Fruit fly (Drosophila melanogaster) whole organism, embryonic: Measurements from ENCODE around the gene Nab2.

Experiments used
- Atf3 ChIP-seq: fragments of 200-800 bp; sonication (Bioruptor generic); optimal IDR thresholded peaks from 3 replicates; lab custom pipeline; 2016; ENCODE audit warnings: missing biosample characterization, missing genetic modification characterization
- B-H2 ChIP-seq: fragments of 200-800 bp; sonication (Bioruptor generic); optimal IDR thresholded peaks from 2 replicates; lab custom pipeline; 2018; ENCODE audit warnings: missing biosample characterization, mild to moderate bottlenecking, missing genetic modification characterization
- Bteb2 ChIP-seq: fragments of 200-800 bp; sonication (Bioruptor generic); optimal IDR thresholded peaks from 2 replicates; lab custom pipeline; 2016; ENCODE audit warnings: missing biosample characterization, missing genetic modification characterization
- C15 ChIP-seq: fragments of 200-800 bp; sonication (Bioruptor generic); IDR thresholded peaks from 3 replicates; pipeline ENCODE4 v1.3.6; 2022; ENCODE audit warnings: missing biosample characterization, missing genetic modification characterization
- CG11695 ChIP-seq: fragments of 200-800 bp; sonication (Bioruptor generic); IDR thresholded peaks from 3 replicates; pipeline ENCODE4 v1.3.6; 2022; ENCODE audit warnings: missing biosample characterization, missing genetic modification characterization
- CG11696 ChIP-seq: fragments of 200-800 bp; sonication (Bioruptor generic); IDR thresholded peaks from 2 replicates; pipeline ENCODE4 v1.3.6; 2022; ENCODE audit warnings: missing biosample characterization, missing genetic modification characterization
- CG12219 ChIP-seq: fragments of 200-800 bp; sonication (Bioruptor generic); optimal IDR thresholded peaks from 3 replicates; lab custom pipeline; 2018; ENCODE audit warnings: missing biosample characterization, mild to moderate bottlenecking, missing genetic modification characterization
- CG12236 ChIP-seq: fragments of 200-800 bp; sonication (Bioruptor generic); optimal IDR thresholded peaks from 2 replicates; lab custom pipeline; 2016; ENCODE audit warnings: missing biosample characterization, missing genetic modification characterization
- CG13624 ChIP-seq: fragments of 200-800 bp; sonication (Bioruptor generic); optimal IDR thresholded peaks from 2 replicates; lab custom pipeline; 2016; ENCODE audit warnings: missing biosample characterization, missing genetic modification characterization
- CG16779 ChIP-seq: fragments of 200-800 bp; sonication (Bioruptor generic); IDR thresholded peaks from 2 replicates; pipeline ENCODE4 v1.3.6; 2022; ENCODE audit warnings: missing biosample characterization, missing genetic modification characterization
- CG16813 ChIP-seq: fragments of 200-800 bp; sonication (Bioruptor generic); IDR thresholded peaks from 3 replicates; pipeline ENCODE4 v1.3.6; 2022; ENCODE audit warnings: missing biosample characterization, missing genetic modification characterization; ENCODE audit not compliant: partially characterized antibody
- CG17829 ChIP-seq: fragments of 200-800 bp; optimal IDR thresholded peaks from 2 replicates; lab custom pipeline; 2019; ENCODE audit warnings: missing biosample characterization, mild to moderate bottlenecking, missing genetic modification characterization, moderate library complexity
- CG2202 ChIP-seq: fragments of 200-800 bp; sonication (Bioruptor generic); optimal IDR thresholded peaks from 2 replicates; lab custom pipeline; 2018; ENCODE audit warnings: missing biosample characterization, mild to moderate bottlenecking, missing genetic modification characterization
- CG2712 ChIP-seq: fragments of 200-800 bp; optimal IDR thresholded peaks from 3 replicates; lab custom pipeline; 2019; ENCODE audit warnings: missing biosample characterization, mild to moderate bottlenecking, missing genetic modification characterization, moderate library complexity
- CG30020 ChIP-seq: fragments of 200-800 bp; optimal IDR thresholded peaks from 2 replicates; lab custom pipeline; 2019; ENCODE audit warnings: missing biosample characterization, mild to moderate bottlenecking, missing genetic modification characterization, moderate library complexity
- CG31365 ChIP-seq: fragments of 200-800 bp; sonication (Bioruptor generic); optimal IDR thresholded peaks from 2 replicates; lab custom pipeline; 2018; ENCODE audit warnings: missing biosample characterization, mild to moderate bottlenecking, missing genetic modification characterization
- CG32772 ChIP-seq: fragments of 200-800 bp; sonication (Bioruptor generic); IDR thresholded peaks from 2 replicates; pipeline ENCODE4 v1.3.6; 2022; ENCODE audit warnings: missing biosample characterization, missing genetic modification characterization
- CG33213 ChIP-seq: fragments of 200-800 bp; sonication (Bioruptor generic); optimal IDR thresholded peaks from 3 replicates; lab custom pipeline; 2016; ENCODE audit warnings: missing biosample characterization, missing genetic modification characterization
- CG3838 ChIP-seq: fragments of 200-800 bp; sonication (Bioruptor generic); optimal IDR thresholded peaks from 3 replicates; lab custom pipeline; 2016; ENCODE audit warnings: missing biosample characterization, missing genetic modification characterization
- CG7271 ChIP-seq: fragments of 200-800 bp; sonication (Bioruptor generic); optimal IDR thresholded peaks from 2 replicates; lab custom pipeline; 2018; ENCODE audit warnings: missing biosample characterization, mild to moderate bottlenecking, missing genetic modification characterization, moderate library complexity
- CG7357 ChIP-seq: fragments of 200-800 bp; sonication (Bioruptor generic); IDR thresholded peaks from 3 replicates; pipeline ENCODE4 v1.3.6; 2022; ENCODE audit warnings: missing biosample characterization, missing genetic modification characterization
- CG8281 ChIP-seq: fragments of 200-800 bp; sonication (Bioruptor generic); optimal IDR thresholded peaks from 2 replicates; lab custom pipeline; 2018; ENCODE audit warnings: missing biosample characterization, mild to moderate bottlenecking, missing genetic modification characterization, moderate library complexity
- CG8765 ChIP-seq: fragments of 200-800 bp; sonication (Bioruptor generic); IDR thresholded peaks from 2 replicates; pipeline ENCODE4 v1.3.6; 2022; ENCODE audit warnings: missing biosample characterization, missing genetic modification characterization
- CG8944 ChIP-seq: fragments of 200-800 bp; sonication (Bioruptor generic); optimal IDR thresholded peaks from 3 replicates; lab custom pipeline; 2016; ENCODE audit warnings: missing biosample characterization, missing genetic modification characterization
- CG9876 ChIP-seq: fragments of 200-800 bp; sonication (Bioruptor generic); optimal IDR thresholded peaks from 2 replicates; lab custom pipeline; 2016; ENCODE audit warnings: missing biosample characterization, missing genetic modification characterization
- Gug ChIP-seq: fragments of 200-800 bp; sonication (Bioruptor generic); IDR thresholded peaks from 4 replicates; pipeline ENCODE4 v1.3.6; 2022; ENCODE audit warnings: missing biosample characterization, missing genetic modification characterization
- NK7.1 ChIP-seq: fragments of 200-800 bp; sonication (Bioruptor generic); optimal IDR thresholded peaks from 3 replicates; lab custom pipeline; 2016; ENCODE audit warnings: missing biosample characterization, missing genetic modification characterization
- Six4 ChIP-seq: fragments of 200-800 bp; sonication (Bioruptor generic); optimal IDR thresholded peaks from 2 replicates; lab custom pipeline; 2016; ENCODE audit warnings: missing biosample characterization, missing genetic modification characterization
- Sox102F ChIP-seq: fragments of 200-800 bp; sonication (Bioruptor generic); optimal IDR thresholded peaks from 2 replicates; lab custom pipeline; 2018; ENCODE audit warnings: missing biosample characterization, mild to moderate bottlenecking, missing genetic modification characterization, moderate library complexity
- Spps ChIP-seq: fragments of 200-800 bp; sonication (Bioruptor generic); optimal IDR thresholded peaks from 2 replicates; lab custom pipeline; 2018; ENCODE audit warnings: missing biosample characterization, mild to moderate bottlenecking, missing genetic modification characterization
- ap ChIP-seq: fragments of 200-800 bp; sonication (Bioruptor generic); IDR thresholded peaks from 2 replicates; pipeline ENCODE4 v1.3.6; 2022; ENCODE audit warnings: missing biosample characterization, missing genetic modification characterization
- bcd ChIP-seq: fragments of 200-800 bp; sonication (Bioruptor generic); optimal IDR thresholded peaks from 2 replicates; lab custom pipeline; 2017; ENCODE audit warnings: missing biosample characterization, mild to moderate bottlenecking, missing genetic modification characterization
- disco-r ChIP-seq: fragments of 200-800 bp; sonication (Bioruptor generic); optimal IDR thresholded peaks from 2 replicates; lab custom pipeline; 2016; ENCODE audit warnings: missing biosample characterization, missing genetic modification characterization
- eve ChIP-seq, 2 experiments: fragments of >200 bp; optimal IDR thresholded peaks; 2 replicates each; lab custom pipeline; 2017; ENCODE audit warnings: missing biosample characterization in 2 of 2, missing genetic modification characterization in 2 of 2
- gcm2 ChIP-seq: fragments of 200-800 bp; sonication (Bioruptor generic); optimal IDR thresholded peaks from 2 replicates; lab custom pipeline; 2016; ENCODE audit warnings: missing biosample characterization, missing genetic modification characterization
- hth ChIP-seq: fragments of >200 bp; optimal IDR thresholded peaks from 2 replicates; lab custom pipeline; 2017; ENCODE audit warnings: inconsistent platforms
- ind ChIP-seq: fragments of 200-800 bp; sonication (Bioruptor generic); optimal IDR thresholded peaks from 3 replicates; lab custom pipeline; 2016; ENCODE audit warnings: missing biosample characterization, missing genetic modification characterization
- jing ChIP-seq: fragments of 200-800 bp; sonication (Bioruptor generic); optimal IDR thresholded peaks from 2 replicates; lab custom pipeline; 2018; ENCODE audit warnings: missing biosample characterization, mild to moderate bottlenecking, missing genetic modification characterization
- klu ChIP-seq: fragments of 200-800 bp; sonication (Bioruptor generic); IDR thresholded peaks from 2 replicates; pipeline ENCODE4 v1.3.6; 2022; ENCODE audit warnings: missing biosample characterization, missing genetic modification characterization
- lab ChIP-seq: fragments of 200-800 bp; sonication (Bioruptor generic); optimal IDR thresholded peaks from 3 replicates; lab custom pipeline; 2017; ENCODE audit warnings: missing biosample characterization, missing genetic modification characterization, mild to moderate bottlenecking, moderate library complexity, missing genetic modification reagents
- luna ChIP-seq: fragments of 200-800 bp; sonication (Bioruptor generic); optimal IDR thresholded peaks from 2 replicates; lab custom pipeline; 2016; ENCODE audit warnings: missing biosample characterization, missing genetic modification characterization
- nau ChIP-seq: fragments of 200-800 bp; sonication (Bioruptor generic); optimal IDR thresholded peaks from 3 replicates; lab custom pipeline; 2017; ENCODE audit warnings: missing biosample characterization, mild to moderate bottlenecking, missing genetic modification characterization, missing genetic modification reagents
- nerfin-1 ChIP-seq: fragments of 200-800 bp; sonication (Bioruptor generic); optimal IDR thresholded peaks from 3 replicates; lab custom pipeline; 2019; ENCODE audit warnings: missing biosample characterization, mild to moderate bottlenecking, missing genetic modification characterization, moderate library complexity
- nmo ChIP-seq: fragments of 200-800 bp; sonication (Bioruptor generic); optimal IDR thresholded peaks from 2 replicates; lab custom pipeline; 2018; ENCODE audit warnings: missing biosample characterization, mild to moderate bottlenecking, missing genetic modification characterization, moderate library complexity
- pros ChIP-seq: fragments of 200-800 bp; sonication (Bioruptor generic); optimal IDR thresholded peaks from 3 replicates; lab custom pipeline; 2019; ENCODE audit warnings: missing biosample characterization, mild to moderate bottlenecking, missing genetic modification characterization, moderate library complexity
- sc ChIP-seq, 3 experiments: fragments of >200 bp in 2 of 3; fragments of 200-800 bp in 1 of 3; sonication (Bioruptor generic) in 1 of 3; optimal IDR thresholded peaks; 2 replicates in 2 of 3; 3 replicates in 1 of 3; lab custom pipeline; 2017; ENCODE audit warnings: mild to moderate bottlenecking in 1 of 3, missing biosample characterization in 1 of 3, missing genetic modification characterization in 1 of 3, missing genetic modification reagents in 1 of 3
- so ChIP-seq: fragments of 200-800 bp; sonication (Bioruptor generic); IDR thresholded peaks from 3 replicates; pipeline ENCODE4 v1.3.6; 2022; ENCODE audit warnings: missing biosample characterization, missing genetic modification characterization
- unpg ChIP-seq: fragments of 200-800 bp; sonication (Bioruptor generic); optimal IDR thresholded peaks from 3 replicates; lab custom pipeline; 2018; ENCODE audit warnings: missing biosample characterization, mild to moderate bottlenecking, missing genetic modification characterization, moderate library complexity
- zen2 ChIP-seq: fragments of 200-800 bp; sonication (Bioruptor generic); IDR thresholded peaks from 3 replicates; pipeline ENCODE4 v1.3.6; 2022; ENCODE audit warnings: missing biosample characterization, missing genetic modification characterization; ENCODE audit not compliant: partially characterized antibody
- zf30C ChIP-seq: fragments of 200-800 bp; sonication (Bioruptor generic); optimal IDR thresholded peaks from 3 replicates; lab custom pipeline; 2018; ENCODE audit warnings: missing biosample characterization, mild to moderate bottlenecking, missing genetic modification characterization

The Nab2 gene

dm6 chr3R:24348420-24349190 lies 30.4 kb upstream of the Nab2 start, which contains the start of the genes CG5746 and CG6454 (continued):
- no peak for TF ChIP-seq zen2 (GFP tag; lab: Robert Waterston, UW)
- no peak for TF ChIP-seq Spps (tag; lab: Kevin White, UChicago)
- TF ChIP-seq CG8765 (GFP tag; lab: Robert Waterston, UW): peak; percentile 31; the same call in 1 of the 2 replicates
- peak; percentile 61; the same call in 3 of the 4 replicates for TF ChIP-seq Gug (GFP tag; lab: Robert Waterston, UW)
- no peak for TF ChIP-seq CG16779
- no peak for TF ChIP-seq nau
- no peak for TF ChIP-seq ap
- TF ChIP-seq Sox102F (GFP tag; lab: Kevin White, UChicago): no peak
- TF ChIP-seq nmo (GFP tag; lab: Kevin White, UChicago): peak; percentile 78
- TF ChIP-seq zf30C: no peak
- no peak for TF ChIP-seq Bteb2 (GFP tag; lab: Kevin White, UChicago)
- TF ChIP-seq luna (GFP tag; lab: Kevin White, UChicago): no peak
- peak; percentile 53 for TF ChIP-seq CG13624 (GFP tag; lab: Kevin White, UChicago)
- peak; percentile 24 for TF ChIP-seq CG8944
- TF ChIP-seq eve (GFP tag; optimal IDR thresholded peaks at IDR 0.05; lab: Kevin White, UChicago): no peak
- TF ChIP-seq klu (GFP tag; lab: Robert Waterston, UW): 0 out of 2 replicates have a peak, but pooled peaks have one; percentile 30
- peak; percentile 18 for TF ChIP-seq Atf3 (GFP tag; lab: Kevin White, UChicago)
- TF ChIP-seq CG2712: no peak
- TF ChIP-seq CG32772 (GFP tag; lab: Robert Waterston, UW): no peak; the same call in 1 of the 2 replicates
- no peak for TF ChIP-seq CG7357 (GFP tag; lab: Robert Waterston, UW)
- no peak for TF ChIP-seq bcd (GFP tag; lab: Kevin White, UChicago)
- no peak for TF ChIP-seq so (GFP tag; lab: Robert Waterston, UW)
- TF ChIP-seq CG33213 (GFP tag; lab: Kevin White, UChicago): peak; percentile 24
- TF ChIP-seq B-H2 (GFP tag; lab: Kevin White, UChicago): no peak
- no peak for TF ChIP-seq unpg (GFP tag; lab: Kevin White, UChicago)
- TF ChIP-seq CG16813: no peak
- no peak for TF ChIP-seq CG11696
- TF ChIP-seq hth (lab: Kevin White, UChicago): no peak
- peak; percentile 69 for TF ChIP-seq CG30020 (tag; lab: Kevin White, UChicago)
- no peak for TF ChIP-seq nerfin-1 (tag; lab: Kevin White, UChicago)
- TF ChIP-seq CG8281 (tag; lab: Kevin White, UChicago): no peak
- no peak for TF ChIP-seq CG12236 (GFP tag; lab: Kevin White, UChicago)
- TF ChIP-seq CG12219 (GFP tag; lab: Kevin White, UChicago): no peak
- no peak for TF ChIP-seq ind
- no peak for TF ChIP-seq CG3838 (GFP tag; lab: Kevin White, UChicago)
- peak; percentile 72 for TF ChIP-seq CG17829 (tag; lab: Kevin White, UChicago)
- no peak for TF ChIP-seq sc (optimal IDR thresholded peaks at IDR 0.05; lab: Kevin White, UChicago)
- TF ChIP-seq sc (GFP tag; optimal IDR thresholded peaks at IDR 0.05; lab: Kevin White, UChicago): no peak
- no peak for TF ChIP-seq CG31365 (tag; lab: Kevin White, UChicago)
- no peak for TF ChIP-seq lab (GFP tag; lab: Kevin White, UChicago)
- no peak for TF ChIP-seq CG9876 (GFP tag; lab: Kevin White, UChicago)
- TF ChIP-seq disco-r (GFP tag; lab: Kevin White, UChicago): no peak
- no peak for TF ChIP-seq CG11695 (GFP tag; lab: Robert Waterston, UW)
- no peak for TF ChIP-seq pros (GFP tag; lab: Kevin White, UChicago)
- TF ChIP-seq jing (GFP tag; lab: Kevin White, UChicago): peak; percentile 6
- TF ChIP-seq Six4: peak; percentile 33
- TF ChIP-seq NK7.1 (GFP tag; lab: Kevin White, UChicago): no peak
- no peak for TF ChIP-seq gcm2 (GFP tag; lab: Kevin White, UChicago)
- TF ChIP-seq CG7271 (tag; lab: Kevin White, UChicago): no peak
- no peak for TF ChIP-seq C15 (GFP tag; lab: Robert Waterston, UW)
- TF ChIP-seq CG2202: no peak
